Worm (Caenorhabditis elegans): ENCODE data around the gene elo-1.

DNA sequence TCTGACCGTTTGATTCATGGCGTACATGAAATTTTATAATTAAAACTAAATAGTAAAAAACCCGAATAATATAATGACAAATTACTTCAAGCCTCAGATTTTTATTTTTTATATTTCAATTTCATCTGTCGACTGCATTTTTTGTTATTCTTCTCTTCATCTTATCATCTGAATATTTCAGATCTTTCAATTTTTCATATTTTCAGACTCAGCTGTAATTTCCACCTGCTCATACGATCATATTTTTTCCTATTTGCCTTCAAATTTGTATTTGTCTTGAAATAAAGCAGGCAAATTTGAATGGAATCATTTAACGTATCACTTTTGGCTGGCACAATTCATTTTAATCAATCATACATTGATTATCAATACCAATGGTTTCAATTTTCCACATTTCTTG is 28.1 kb upstream of the elo-1 start, which contains the start of gene sru-4:
- no peak for TF ChIP-seq ceh-82 (tag; optimal IDR thresholded peaks at IDR 0.05)
- no peak for TF ChIP-seq daf-8 (GFP tag; IDR thresholded peaks at IDR 0.05)
- TF ChIP-seq tra-1 (GFP tag; IDR thresholded peaks at IDR 0.05), result no peak
- TF ChIP-seq nhr-28 (tag; optimal IDR thresholded peaks at IDR 0.05), result no peak
- TF ChIP-seq mdl-1 (tag; optimal IDR thresholded peaks at IDR 0.05), result no peak
- TF ChIP-seq skn-1 (tag; optimal IDR thresholded peaks at IDR 0.05), result no peak
- TF ChIP-seq pqm-1 (tag; optimal IDR thresholded peaks at IDR 0.05), result no peak
- no peak for TF ChIP-seq fkh-10 (GFP tag; optimal IDR thresholded peaks at IDR 0.05)
- TF ChIP-seq nhr-11 (tag; optimal IDR thresholded peaks at IDR 0.05), result no peak
- TF ChIP-seq ama-1 (optimal IDR thresholded peaks at IDR 0.05), result no peak
- no peak for TF ChIP-seq lin-38 (GFP tag; IDR thresholded peaks at IDR 0.05)
- TF ChIP-seq aly-2 (tag; optimal IDR thresholded peaks at IDR 0.05), result no peak

Data from whole organism, L4 larva.